Fruit fly (Drosophila melanogaster): Measurements from ENCODE around the gene Archease.

The Archease gene

DNA sequence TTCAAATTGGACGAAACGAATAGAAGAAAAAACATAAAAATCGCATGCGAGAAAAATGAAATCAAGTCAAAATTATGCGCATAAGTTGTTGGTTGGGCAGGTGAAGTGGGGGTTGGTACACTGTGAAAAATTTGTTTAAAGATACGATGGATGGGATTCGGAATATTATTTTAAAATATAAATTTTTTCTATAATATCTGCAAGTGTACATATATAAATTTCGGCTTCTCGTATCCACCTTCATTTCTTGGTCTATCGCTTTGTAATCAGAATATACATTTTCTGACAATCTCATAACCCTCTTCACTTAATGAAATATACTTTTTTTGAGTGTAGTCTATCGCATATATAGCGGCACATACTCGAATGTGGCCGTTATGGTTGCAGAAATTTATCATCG is 40.6 kb upstream of the Archease start (continued):
- no peak for TF ChIP-seq CG15601 (tag; optimal IDR thresholded peaks at IDR 0.05)
- no peak for TF ChIP-seq inv (GFP tag; IDR thresholded peaks at IDR 0.05; ENCODE audit: partially characterized antibody)
- peak; percentile 60 for TF ChIP-seq CG31441 (GFP tag; IDR thresholded peaks at IDR 0.05)
- no peak for TF ChIP-seq CG3163 (GFP tag; optimal IDR thresholded peaks at IDR 0.05)
- TF ChIP-seq z (GFP tag; IDR thresholded peaks at IDR 0.05) = no peak
- no peak; the same call in 2 of the 3 replicates for TF ChIP-seq CG6791 (GFP tag; IDR thresholded peaks at IDR 0.05; ENCODE audit: partially characterized antibody)
- no peak for TF ChIP-seq her (GFP tag; optimal IDR thresholded peaks at IDR 0.05)
- no peak for TF ChIP-seq Atf6 (GFP tag; IDR thresholded peaks at IDR 0.05)
- TF ChIP-seq CG1529 (GFP tag; optimal IDR thresholded peaks at IDR 0.05) = no peak
- no peak; the same call in 1 of the 2 replicates for TF ChIP-seq CG10366 (GFP tag; IDR thresholded peaks at IDR 0.05)
- TF ChIP-seq pros (GFP tag; optimal IDR thresholded peaks at IDR 0.05) = no peak
- peak; percentile 69 for TF ChIP-seq Sox102F (GFP tag; optimal IDR thresholded peaks at IDR 0.05)
- TF ChIP-seq Drgx (GFP tag; IDR thresholded peaks at IDR 0.05) = peak; percentile 61
- peak; percentile 28 for TF ChIP-seq CoRest (tag; optimal IDR thresholded peaks at IDR 0.05)
- peak; percentile 33 for TF ChIP-seq CG12391 (tag; optimal IDR thresholded peaks at IDR 0.05)
- peak; percentile 40 for TF ChIP-seq az2 (GFP tag; optimal IDR thresholded peaks at IDR 0.05)
- no peak for TF ChIP-seq D19B (GFP tag; optimal IDR thresholded peaks at IDR 0.05)
- TF ChIP-seq eyg (GFP tag; optimal IDR thresholded peaks at IDR 0.05) = no peak
- TF ChIP-seq Scr (GFP tag; IDR thresholded peaks at IDR 0.05; ENCODE audit: partially characterized antibody) = no peak
- TF ChIP-seq Poxn (GFP tag; IDR thresholded peaks at IDR 0.05) = no peak
- TF ChIP-seq tx (GFP tag; optimal IDR thresholded peaks at IDR 0.05) = no peak
- TF ChIP-seq dimm (GFP tag; IDR thresholded peaks at IDR 0.05) = no peak
- peak; percentile 53 for TF ChIP-seq Ptx1 (GFP tag; IDR thresholded peaks at IDR 0.05)
- TF ChIP-seq nmo (GFP tag; optimal IDR thresholded peaks at IDR 0.05) = peak; percentile 25
- TF ChIP-seq Oli (tag; optimal IDR thresholded peaks at IDR 0.05) = peak; percentile 52
- no peak for TF ChIP-seq fd64A (GFP tag; optimal IDR thresholded peaks at IDR 0.05)
- no peak for TF ChIP-seq gt (GFP tag; IDR thresholded peaks at IDR 0.05)
- TF ChIP-seq CG9437 (GFP tag; optimal IDR thresholded peaks at IDR 0.05) = no peak
- TF ChIP-seq Dip2 (GFP tag; IDR thresholded peaks at IDR 0.05) = no peak
- TF ChIP-seq CG4730 (GFP tag; IDR thresholded peaks at IDR 0.05) = no peak
- TF ChIP-seq zfh1 (GFP tag; IDR thresholded peaks at IDR 0.05) = no peak
- peak; percentile 62 for TF ChIP-seq gem (tag; optimal IDR thresholded peaks at IDR 0.05)
- no peak for TF ChIP-seq slbo (GFP tag; IDR thresholded peaks at IDR 0.05)
- TF ChIP-seq en (GFP tag; optimal IDR thresholded peaks at IDR 0.05) = no peak
- TF ChIP-seq Stat92E (GFP tag; optimal IDR thresholded peaks at IDR 0.05) = no peak
- TF ChIP-seq CG17829 (tag; optimal IDR thresholded peaks at IDR 0.05) = no peak
- peak; percentile 17 for TF ChIP-seq Mad (GFP tag; optimal IDR thresholded peaks at IDR 0.05)
- TF ChIP-seq E2f1 (GFP tag; IDR thresholded peaks at IDR 0.05) = peak; percentile 38; the same call in 1 of the 2 replicates
- peak; percentile 8 for TF ChIP-seq PHDP (tag; optimal IDR thresholded peaks at IDR 0.05)
- TF ChIP-seq CG18262 (tag; optimal IDR thresholded peaks at IDR 0.05) = peak; percentile 32
- TF ChIP-seq Fer2 (tag; optimal IDR thresholded peaks at IDR 0.05) = no peak
- no peak for TF ChIP-seq CG10431 (GFP tag; optimal IDR thresholded peaks at IDR 0.05)
- no peak for TF ChIP-seq Adf1 (GFP tag; IDR thresholded peaks at IDR 0.05)
- TF ChIP-seq CG4820 (GFP tag; optimal IDR thresholded peaks at IDR 0.05) = peak; percentile 9
- no peak for TF ChIP-seq CG9727 (GFP tag; optimal IDR thresholded peaks at IDR 0.05)
- TF ChIP-seq Xrp1 (GFP tag; IDR thresholded peaks at IDR 0.05) = peak; percentile 17; the same call in 1 of the 2 replicates
- no peak for TF ChIP-seq lbe (GFP tag; optimal IDR thresholded peaks at IDR 0.05)
- no peak for TF ChIP-seq H2.0 (GFP tag; IDR thresholded peaks at IDR 0.05)
- no peak for TF ChIP-seq CG18764 (GFP tag; optimal IDR thresholded peaks at IDR 0.05)
- no peak for TF ChIP-seq cwo (GFP tag; optimal IDR thresholded peaks at IDR 0.05)
- no peak for TF ChIP-seq CG15696 (tag; optimal IDR thresholded peaks at IDR 0.05)
- no peak for TF ChIP-seq CG15479 (GFP tag; optimal IDR thresholded peaks at IDR 0.05)
